Fruit fly (Drosophila melanogaster) whole organism, embryonic: Measurements from ENCODE around the gene tipE.

ENCODE experiments used
- Adf1 ChIP-seq: fragments of 200-800 bp; sonication (Bioruptor generic); IDR thresholded peaks from 2 replicates; pipeline ENCODE4 v1.3.6; 2022; ENCODE audit warnings: missing biosample characterization, missing genetic modification characterization
- CG11093 ChIP-seq: fragments of 200-800 bp; sonication (Bioruptor generic); IDR thresholded peaks from 3 replicates; pipeline ENCODE4 v1.3.6; 2022; ENCODE audit warnings: missing biosample characterization, missing genetic modification characterization
- CG12155 ChIP-seq: fragments of 200-800 bp; sonication (Bioruptor generic); optimal IDR thresholded peaks from 3 replicates; lab custom pipeline; 2016; ENCODE audit warnings: missing biosample characterization, missing genetic modification characterization
- CG12391 ChIP-seq: fragments of 200-800 bp; sonication (Bioruptor generic); optimal IDR thresholded peaks from 3 replicates; lab custom pipeline; 2018; ENCODE audit warnings: missing biosample characterization, mild to moderate bottlenecking, missing genetic modification characterization, moderate library complexity
- CG13287 ChIP-seq: fragments of 200-800 bp; sonication (Bioruptor generic); IDR thresholded peaks from 2 replicates; pipeline ENCODE4 v1.3.6; 2022; ENCODE audit warnings: missing biosample characterization, missing genetic modification characterization; ENCODE audit not compliant: partially characterized antibody
- CG13296 ChIP-seq: fragments of 200-800 bp; sonication (Bioruptor generic); optimal IDR thresholded peaks from 3 replicates; lab custom pipeline; 2018; ENCODE audit warnings: missing biosample characterization, mild to moderate bottlenecking, missing genetic modification characterization
- CG14441 ChIP-seq: fragments of 200-800 bp; sonication (Bioruptor generic); IDR thresholded peaks from 2 replicates; pipeline ENCODE4 v1.3.6; 2022; ENCODE audit warnings: missing biosample characterization, missing genetic modification characterization
- CG2199 ChIP-seq: fragments of 200-800 bp; sonication (Bioruptor generic); IDR thresholded peaks from 3 replicates; pipeline ENCODE4 v1.3.6; 2022; ENCODE audit warnings: missing biosample characterization, missing genetic modification characterization
- CG2875 ChIP-seq: fragments of 200-800 bp; sonication (Bioruptor generic); optimal IDR thresholded peaks from 2 replicates; lab custom pipeline; 2017; ENCODE audit warnings: missing biosample characterization, mild to moderate bottlenecking, missing genetic modification characterization, missing genetic modification reagents
- CG30403 ChIP-seq: fragments of 200-800 bp; sonication (Bioruptor generic); optimal IDR thresholded peaks from 3 replicates; lab custom pipeline; 2016; ENCODE audit warnings: missing biosample characterization, missing genetic modification characterization
- CG34376 ChIP-seq: fragments of 200-800 bp; sonication (Bioruptor generic); optimal IDR thresholded peaks from 2 replicates; lab custom pipeline; 2018; ENCODE audit warnings: missing biosample characterization, mild to moderate bottlenecking, missing genetic modification characterization
- CG4282 ChIP-seq: fragments of 200-800 bp; sonication (Bioruptor generic); optimal IDR thresholded peaks from 2 replicates; lab custom pipeline; 2016; ENCODE audit warnings: missing biosample characterization, missing genetic modification characterization
- CG4404 ChIP-seq: fragments of 200-800 bp; sonication (Bioruptor generic); IDR thresholded peaks from 2 replicates; pipeline ENCODE4 v1.3.6; 2022; ENCODE audit warnings: missing biosample characterization, missing genetic modification characterization
- CG4820 ChIP-seq: fragments of 200-800 bp; sonication (Bioruptor generic); optimal IDR thresholded peaks from 3 replicates; lab custom pipeline; 2016; ENCODE audit warnings: missing biosample characterization, missing genetic modification characterization
- CG8281 ChIP-seq: fragments of 200-800 bp; sonication (Bioruptor generic); optimal IDR thresholded peaks from 2 replicates; lab custom pipeline; 2018; ENCODE audit warnings: missing biosample characterization, mild to moderate bottlenecking, missing genetic modification characterization, moderate library complexity
- CG8478 ChIP-seq: fragments of >200 bp; optimal IDR thresholded peaks from 2 replicates; lab custom pipeline; 2018
- CHES-1-like ChIP-seq: fragments of 200-800 bp; sonication (Bioruptor generic); optimal IDR thresholded peaks from 2 replicates; lab custom pipeline; 2016; ENCODE audit warnings: missing biosample characterization, missing genetic modification characterization
- D ChIP-seq, 2 experiments: fragments of 200-800 bp in 1 of 2; fragments of >200 bp in 1 of 2; sonication (Bioruptor generic) in 1 of 2; optimal IDR thresholded peaks; 2 replicates in 1 of 2; 3 replicates in 1 of 2; lab custom pipeline; 2017; ENCODE audit warnings: mild to moderate bottlenecking in 1 of 2, missing biosample characterization in 1 of 2, missing genetic modification characterization in 1 of 2, missing genetic modification reagents in 1 of 2
- D19B ChIP-seq: fragments of 200-800 bp; sonication (Bioruptor generic); optimal IDR thresholded peaks from 2 replicates; lab custom pipeline; 2017; ENCODE audit warnings: missing biosample characterization, mild to moderate bottlenecking, missing genetic modification characterization
- H15 ChIP-seq: fragments of 200-800 bp; sonication (Bioruptor generic); IDR thresholded peaks from 3 replicates; pipeline ENCODE4 v1.3.6; 2022; ENCODE audit warnings: missing biosample characterization, missing genetic modification characterization
- NFAT ChIP-seq: fragments of 200-800 bp; sonication (Bioruptor generic); IDR thresholded peaks from 2 replicates; pipeline ENCODE4 v1.3.6; 2022; ENCODE audit warnings: missing biosample characterization, missing genetic modification characterization
- Nf-YB ChIP-seq: fragments of 200-800 bp; sonication (Bioruptor generic); optimal IDR thresholded peaks from 3 replicates; lab custom pipeline; 2019; ENCODE audit warnings: missing biosample characterization, mild to moderate bottlenecking, missing genetic modification characterization, moderate library complexity
- Side ChIP-seq: fragments of 200-800 bp; sonication (Bioruptor generic); optimal IDR thresholded peaks from 2 replicates; lab custom pipeline; 2016; ENCODE audit warnings: missing biosample characterization, missing genetic modification characterization
- Spps ChIP-seq: fragments of 200-800 bp; sonication (Bioruptor generic); optimal IDR thresholded peaks from 2 replicates; lab custom pipeline; 2018; ENCODE audit warnings: missing biosample characterization, mild to moderate bottlenecking, missing genetic modification characterization
- Ssrp ChIP-seq: fragments of 200-800 bp; sonication (Bioruptor generic); optimal IDR thresholded peaks from 2 replicates; lab custom pipeline; 2018; ENCODE audit warnings: missing biosample characterization, mild to moderate bottlenecking, missing genetic modification characterization, moderate library complexity
- abd-A ChIP-seq: fragments of 200-800 bp; sonication (Bioruptor generic); optimal IDR thresholded peaks from 3 replicates; lab custom pipeline; 2019; ENCODE audit warnings: missing biosample characterization, mild to moderate bottlenecking, missing genetic modification characterization, moderate library complexity
- al ChIP-seq: fragments of 200-800 bp; sonication (Bioruptor generic); IDR thresholded peaks from 2 replicates; pipeline ENCODE4 v1.3.6; 2022; ENCODE audit warnings: missing biosample characterization, missing genetic modification characterization
- ara ChIP-seq: fragments of 200-800 bp; sonication (Bioruptor generic); IDR thresholded peaks from 2 replicates; pipeline ENCODE4 v1.3.6; 2022; ENCODE audit warnings: missing biosample characterization, missing genetic modification characterization
- az2 ChIP-seq: fragments of 200-800 bp; sonication (Bioruptor generic); optimal IDR thresholded peaks from 3 replicates; lab custom pipeline; 2016; ENCODE audit warnings: missing biosample characterization, missing genetic modification characterization
- cad ChIP-seq: fragments of >200 bp; optimal IDR thresholded peaks from 2 replicates; lab custom pipeline; 2017; ENCODE audit warnings: missing biosample characterization, missing genetic modification characterization
- cg ChIP-seq: fragments of 200-800 bp; sonication (Bioruptor generic); optimal IDR thresholded peaks from 3 replicates; lab custom pipeline; 2019; ENCODE audit warnings: missing biosample characterization, mild to moderate bottlenecking, missing genetic modification characterization, moderate library complexity
- chinmo ChIP-seq: fragments of 200-800 bp; sonication (Bioruptor generic); IDR thresholded peaks from 4 replicates; pipeline ENCODE4 v1.3.6; 2022; ENCODE audit warnings: missing biosample characterization, missing genetic modification characterization; ENCODE audit not compliant: partially characterized antibody
- ci ChIP-seq: fragments of 200-800 bp; sonication (Bioruptor generic); IDR thresholded peaks from 3 replicates; pipeline ENCODE4 v1.3.6; 2022; ENCODE audit warnings: missing biosample characterization, missing genetic modification characterization
- crol ChIP-seq: fragments of 200-800 bp; sonication (Bioruptor generic); IDR thresholded peaks from 2 replicates; pipeline ENCODE4 v1.3.6; 2022; ENCODE audit warnings: missing biosample characterization, missing genetic modification characterization
- ftz-f1 ChIP-seq: fragments of 200-800 bp; sonication (Bioruptor generic); optimal IDR thresholded peaks from 2 replicates; lab custom pipeline; 2016; ENCODE audit warnings: missing biosample characterization, missing genetic modification characterization
- fu2 ChIP-seq: fragments of 200-800 bp; sonication (Bioruptor generic); optimal IDR thresholded peaks from 2 replicates; lab custom pipeline; 2016; ENCODE audit warnings: missing biosample characterization, missing genetic modification characterization
- grn ChIP-seq: fragments of 200-800 bp; sonication (Bioruptor generic); optimal IDR thresholded peaks from 3 replicates; lab custom pipeline; 2017; ENCODE audit warnings: missing biosample characterization, missing genetic modification characterization
- ham ChIP-seq: fragments of 200-800 bp; sonication (Bioruptor generic); IDR thresholded peaks from 2 replicates; pipeline ENCODE4 v1.3.6; 2022; ENCODE audit warnings: missing biosample characterization, missing genetic modification characterization
- jigr1 ChIP-seq: fragments of 200-800 bp; sonication (Bioruptor generic); IDR thresholded peaks from 3 replicates; pipeline ENCODE4 v1.3.6; 2022; ENCODE audit warnings: missing biosample characterization, missing genetic modification characterization
- kay ChIP-seq: fragments of 200-800 bp; sonication (Bioruptor generic); optimal IDR thresholded peaks from 2 replicates; lab custom pipeline; 2016; ENCODE audit warnings: missing biosample characterization, missing genetic modification characterization
- lov ChIP-seq, 2 experiments: fragments of 200-800 bp in 1 of 2; fragments of >200 bp in 1 of 2; sonication (Bioruptor generic) in 1 of 2; IDR thresholded peaks in 1 of 2; optimal IDR thresholded peaks in 1 of 2; 2 replicates in 1 of 2; 3 replicates in 1 of 2; pipeline versions ENCODE4 v1.3.6 to Lab custom; 2017 to 2022; ENCODE audit warnings: missing biosample characterization in 1 of 2, missing genetic modification characterization in 1 of 2
- onecut ChIP-seq: fragments of 200-800 bp; sonication (Bioruptor generic); IDR thresholded peaks from 2 replicates; pipeline ENCODE4 v1.3.6; 2022; ENCODE audit warnings: missing biosample characterization, missing genetic modification characterization
- run ChIP-seq: fragments of 200-800 bp; sonication (Bioruptor generic); optimal IDR thresholded peaks from 3 replicates; lab custom pipeline; 2018; ENCODE audit warnings: missing biosample characterization, mild to moderate bottlenecking, missing genetic modification characterization
- sens ChIP-seq: fragments of 200-800 bp; sonication (Bioruptor generic); peaks from one replicate; lab custom pipeline; 2016; ENCODE audit warnings: missing biosample characterization, missing genetic modification characterization
- sqz ChIP-seq: fragments of 200-800 bp; sonication (Bioruptor generic); optimal IDR thresholded peaks from 3 replicates; lab custom pipeline; 2018; ENCODE audit warnings: missing biosample characterization, mild to moderate bottlenecking, missing genetic modification characterization
- stwl ChIP-seq: fragments of 200-800 bp; sonication (Bioruptor generic); optimal IDR thresholded peaks from 3 replicates; lab custom pipeline; 2018; ENCODE audit warnings: missing biosample characterization, mild to moderate bottlenecking, missing genetic modification characterization, moderate library complexity
- sug ChIP-seq: fragments of 200-800 bp; optimal IDR thresholded peaks from 2 replicates; lab custom pipeline; 2019; ENCODE audit warnings: missing biosample characterization, mild to moderate bottlenecking, missing genetic modification characterization, moderate library complexity
- tll ChIP-seq, 2 experiments: fragments of 200-800 bp in 1 of 2; fragments of >200 bp in 1 of 2; sonication (Bioruptor generic) in 1 of 2; optimal IDR thresholded peaks; 2 replicates each; lab custom pipeline; 2017 to 2019; ENCODE audit warnings: missing biosample characterization in 2 of 2, missing genetic modification characterization in 2 of 2, mild to moderate bottlenecking in 1 of 2, moderate library complexity in 1 of 2
- ttk ChIP-seq: fragments of 200-800 bp; sonication (Bioruptor generic); IDR thresholded peaks from 2 replicates; pipeline ENCODE4 v2.1.2; 2022; ENCODE audit warnings: missing biosample characterization, missing genetic modification characterization
- zen2 ChIP-seq: fragments of 200-800 bp; sonication (Bioruptor generic); IDR thresholded peaks from 3 replicates; pipeline ENCODE4 v1.3.6; 2022; ENCODE audit warnings: missing biosample characterization, missing genetic modification characterization; ENCODE audit not compliant: partially characterized antibody

The tipE gene

dm6 chr3L:4231401-4232014, 43.2 kb downstream of the tipE start:
- TF ChIP-seq Adf1 (GFP tag; lab: Robert Waterston, UW) = no peak
- TF ChIP-seq al = no peak
- peak; percentile 8 for TF ChIP-seq abd-A (tag; lab: Kevin White, UChicago)
- TF ChIP-seq run (tag; lab: Kevin White, UChicago) = no peak
- TF ChIP-seq zen2 = no peak
- TF ChIP-seq CG2875 (GFP tag; lab: Kevin White, UChicago) = no peak
- peak; percentile 86 for TF ChIP-seq sug
- TF ChIP-seq stwl = no peak
- TF ChIP-seq CG11093 (GFP tag; lab: Robert Waterston, UW) = no peak
- TF ChIP-seq Nf-YB = no peak
- no peak for TF ChIP-seq CG13296 (GFP tag; lab: Kevin White, UChicago)
- no peak for TF ChIP-seq az2
- TF ChIP-seq cg (GFP tag; lab: Kevin White, UChicago) = peak; percentile 36
- no peak for TF ChIP-seq cad (GFP tag; lab: Kevin White, UChicago)
- TF ChIP-seq ci (GFP tag; lab: Robert Waterston, UW) = 0 out of 3 replicates have a peak, but pooled peaks have one; percentile 21
- no peak for TF ChIP-seq kay (GFP tag; lab: Kevin White, UChicago)
- TF ChIP-seq CG2199 (GFP tag; lab: Robert Waterston, UW) = peak; percentile 51; the same call in 1 of the 3 replicates
- no peak for TF ChIP-seq tll (GFP tag; optimal IDR thresholded peaks at IDR 0.05; lab: Kevin White, UChicago)
- TF ChIP-seq lov (optimal IDR thresholded peaks at IDR 0.05; lab: Kevin White, UChicago) = no peak
- TF ChIP-seq lov (GFP tag; IDR thresholded peaks at IDR 0.05; lab: Robert Waterston, UW) = no peak
- TF ChIP-seq CG30403 (GFP tag; lab: Kevin White, UChicago) = no peak
- TF ChIP-seq CG13287 (GFP tag; lab: Robert Waterston, UW) = no peak
- TF ChIP-seq CG12391 = no peak
- TF ChIP-seq D19B (GFP tag; lab: Kevin White, UChicago) = no peak
- no peak for TF ChIP-seq Spps (tag; lab: Kevin White, UChicago)
- TF ChIP-seq D (optimal IDR thresholded peaks at IDR 0.05; lab: Kevin White, UChicago) = no peak
- no peak for TF ChIP-seq D (GFP tag; optimal IDR thresholded peaks at IDR 0.05; lab: Kevin White, UChicago)
- TF ChIP-seq CG8281 = no peak
- TF ChIP-seq grn (GFP tag; lab: Kevin White, UChicago) = peak; percentile 15
- no peak for TF ChIP-seq sqz (GFP tag; lab: Kevin White, UChicago)
- no peak for TF ChIP-seq CG12155
- TF ChIP-seq H15 (GFP tag; lab: Robert Waterston, UW) = no peak
- TF ChIP-seq ttk (GFP tag; lab: Robert Waterston, UW) = no peak
- no peak for TF ChIP-seq Side (GFP tag; lab: Kevin White, UChicago)
- no peak for TF ChIP-seq CHES-1-like
- TF ChIP-seq CG8478 (lab: Kevin White, UChicago) = no peak
- TF ChIP-seq crol (GFP tag; lab: Robert Waterston, UW) = peak; percentile 21; the same call in 1 of the 2 replicates
- no peak for TF ChIP-seq NFAT (GFP tag; lab: Robert Waterston, UW)
- 0 out of 2 replicates have a peak, but pooled peaks have one; percentile 5 for TF ChIP-seq ara (GFP tag; lab: Robert Waterston, UW)
- TF ChIP-seq jigr1 (GFP tag; lab: Robert Waterston, UW) = no peak
- 0 out of 2 replicates have a peak, but pooled peaks have one; percentile 5 for TF ChIP-seq CG14441 (GFP tag; lab: Robert Waterston, UW)
- no peak for TF ChIP-seq ftz-f1 (GFP tag; lab: Kevin White, UChicago)
- no peak for TF ChIP-seq onecut (GFP tag; lab: Robert Waterston, UW)
- TF ChIP-seq sens (GFP tag; lab: Kevin White, UChicago) = peak; percentile 17
- TF ChIP-seq CG34376 (GFP tag; lab: Kevin White, UChicago) = peak; percentile 86
- no peak for TF ChIP-seq ham
- TF ChIP-seq CG4404 (GFP tag; lab: Robert Waterston, UW) = no peak
- no peak for TF ChIP-seq fu2 (GFP tag; lab: Kevin White, UChicago)
- TF ChIP-seq chinmo (GFP tag; lab: Robert Waterston, UW) = 0 out of 4 replicates have a peak, but pooled peaks have one; percentile 15
- TF ChIP-seq CG4820 (GFP tag; lab: Kevin White, UChicago) = no peak
- TF ChIP-seq Ssrp = no peak
- TF ChIP-seq CG4282 (GFP tag; lab: Kevin White, UChicago) = no peak
